Fruit fly (Drosophila melanogaster): ENCODE results near the gene Sec13.

DNA sequence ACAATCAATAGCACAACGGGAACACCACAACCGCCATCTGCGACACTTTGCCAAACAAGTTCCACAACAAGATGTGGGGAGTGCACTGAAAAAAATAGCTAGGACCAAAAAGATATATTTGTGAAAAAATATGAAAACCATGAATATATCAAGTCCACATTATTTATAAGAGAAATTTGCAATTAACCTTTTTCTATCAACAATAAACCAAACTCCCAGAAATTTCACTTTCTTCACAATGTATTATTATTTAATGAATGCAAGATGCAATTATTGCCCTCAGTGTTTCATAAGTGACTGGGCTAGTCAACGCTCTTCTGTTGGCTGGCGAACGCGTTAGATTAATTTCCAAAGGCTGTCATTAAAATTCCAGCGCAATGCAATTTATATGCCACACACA lies 39.6 kb downstream of the Sec13 start:
- TF ChIP-seq lola (GFP tag; optimal IDR thresholded peaks at IDR 0.05) = no peak
- TF ChIP-seq usp (GFP tag; optimal IDR thresholded peaks at IDR 0.05) = no peak
- TF ChIP-seq rgr (GFP tag; optimal IDR thresholded peaks at IDR 0.05) = no peak
- TF ChIP-seq pan (optimal IDR thresholded peaks at IDR 0.05) = no peak
- TF ChIP-seq Myc (optimal IDR thresholded peaks at IDR 0.05) = no peak
- no peak for TF ChIP-seq psq (GFP tag; optimal IDR thresholded peaks at IDR 0.05)
- TF ChIP-seq Dif (GFP tag; optimal IDR thresholded peaks at IDR 0.05; ENCODE audit: partially characterized antibody) = no peak
- no peak for TF ChIP-seq brk (GFP tag; optimal IDR thresholded peaks at IDR 0.05)
- TF ChIP-seq Dfd (GFP tag; optimal IDR thresholded peaks at IDR 0.05) = no peak

Data from whole organism, wandering third instar larva.